Worm (Caenorhabditis elegans): Measurements from ENCODE around the gene sssh-1.

DNA sequence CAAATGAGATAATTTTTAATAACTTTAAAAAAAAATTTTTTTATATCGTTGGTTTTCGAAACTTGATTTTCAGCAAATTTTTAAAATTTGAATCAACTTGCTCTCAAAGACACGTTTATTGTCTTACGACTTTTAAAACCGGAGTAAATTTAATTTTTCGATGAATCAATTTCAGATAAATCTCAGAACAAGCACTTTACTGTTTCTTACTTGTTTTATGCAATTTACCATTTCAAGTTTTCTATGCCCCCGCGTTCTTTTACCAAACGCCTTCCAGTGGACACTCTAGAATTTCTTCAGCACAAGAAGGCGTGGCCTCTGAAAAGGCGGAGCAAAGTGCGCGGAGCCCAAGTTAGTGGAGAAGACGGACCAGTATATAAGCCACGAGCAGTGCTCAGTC, 5.4 kb downstream of the sssh-1 start, which contains the start of gene flp-8:
- TF ChIP-seq fkh-8 (tag; optimal IDR thresholded peaks at IDR 0.05) (no peak), nhr-12 (tag; optimal IDR thresholded peaks at IDR 0.05) (no peak), nhr-76 (tag; optimal IDR thresholded peaks at IDR 0.05) (no peak)

All from whole organism, L1 larva.